Worm (Caenorhabditis elegans) whole organism, young adult: ENCODE data around the gene ttr-27.

ENCODE experiments used
- F57A8.1 ChIP-seq: fragments of 200-800 bp; sonication (Bioruptor generic); optimal IDR thresholded peaks from 2 replicates; lab custom pipeline; 2018; ENCODE audit warnings: mild to moderate bottlenecking, missing genetic modification characterization, moderate library complexity, missing compliant biosample characterization
- F57C9.4 ChIP-seq: sonication (generic microtip); optimal IDR thresholded peaks from 2 replicates; lab custom pipeline; 2017; ENCODE audit warnings: mild to moderate bottlenecking, missing genetic modification characterization, missing compliant biosample characterization
- ama-1 ChIP-seq, 3 experiments: fragments of 150-350 bp in 1 of 3; sonication (generic microtip) in 2 of 3; optimal IDR thresholded peaks; 2 replicates each; lab custom pipeline; 2014 to 2018; ENCODE audit warnings: missing biosample characterization in 2 of 3, missing genetic modification characterization in 2 of 3, missing genetic modification reagents in 2 of 3
- ceh-40 ChIP-seq: fragments of 200-800 bp; sonication (Bioruptor generic); IDR thresholded peaks from 2 replicates; pipeline ENCODE4 v1.3.6; 2022; ENCODE audit warnings: missing genetic modification characterization, missing compliant biosample characterization
- ceh-91 ChIP-seq: fragments of 200-800 bp; sonication (Bioruptor generic); IDR thresholded peaks from 2 replicates; pipeline ENCODE4 v1.3.6; 2022; ENCODE audit warnings: missing genetic modification reagents, missing genetic modification characterization, missing compliant biosample characterization
- chd-7 ChIP-seq: sonication (generic microtip); optimal IDR thresholded peaks from 2 replicates; lab custom pipeline; 2016; ENCODE audit warnings: mild to moderate bottlenecking, missing genetic modification characterization, moderate library complexity, missing compliant biosample characterization
- dox-1 ChIP-seq: fragments of 200-800 bp; sonication (Bioruptor generic); IDR thresholded peaks from 2 replicates; pipeline ENCODE4 v1.3.6; 2022; ENCODE audit warnings: missing genetic modification reagents, missing genetic modification characterization, missing compliant biosample characterization
- rec-8 ChIP-seq, 2 experiments: sonication (generic microtip); optimal IDR thresholded peaks; 2 replicates each; lab custom pipeline; 2016; ENCODE audit warnings: mild to moderate bottlenecking in 2 of 2, missing genetic modification characterization in 2 of 2, missing genetic modification reagents in 2 of 2, missing genotype in 2 of 2, missing biosample characterization in 1 of 2, missing compliant biosample characterization in 1 of 2, moderate library complexity in 1 of 2
- repo-1 ChIP-seq: sonication (generic microtip); optimal IDR thresholded peaks from 2 replicates; lab custom pipeline; 2017; ENCODE audit warnings: mild to moderate bottlenecking, missing genetic modification characterization, missing compliant biosample characterization
- rpc-1 ChIP-seq, 2 experiments: fragments of 150-350 bp in 1 of 2; sonication (generic microtip) in 1 of 2; optimal IDR thresholded peaks; 2 replicates each; lab custom pipeline; 2014 to 2018; ENCODE audit warnings: missing biosample characterization in 1 of 2, missing genetic modification characterization in 1 of 2, missing genetic modification reagents in 1 of 2, missing genotype in 1 of 2
- tlf-1 ChIP-seq: fragments of 200-800 bp; sonication (Bioruptor generic); optimal IDR thresholded peaks from 2 replicates; lab custom pipeline; 2018; ENCODE audit warnings: mild to moderate bottlenecking, missing genetic modification characterization, missing compliant biosample characterization

ce11 chrV:12907436-12907835 lies 3.5 kb upstream of the ttr-27 start:
- TF ChIP-seq tlf-1 (GFP tag; lab: Kevin White, UChicago) (no peak), F57C9.4 (tag; lab: Kevin White, UChicago) (no peak), dox-1 (no peak), ama-1 (optimal IDR thresholded peaks at IDR 0.05; lab: Kevin White, UChicago) (no peak), ama-1 (GFP tag; optimal IDR thresholded peaks at IDR 0.05; lab: Kevin White, UChicago) (no peak), rec-8 (tag; optimal IDR thresholded peaks at IDR 0.05; lab: Kevin White, UChicago) (no peak), rpc-1 (optimal IDR thresholded peaks at IDR 0.05; lab: Kevin White, UChicago) (no peak), rpc-1 (tag; optimal IDR thresholded peaks at IDR 0.05; lab: Kevin White, UChicago) (no peak), ceh-91 (GFP tag; lab: Robert Waterston, UW) (no peak), F57A8.1 (no peak), chd-7 (tag; lab: Kevin White, UChicago) (no peak), ceh-40 (no peak), repo-1 (no peak)
